Worm (Caenorhabditis elegans) whole organism, L1 larva: Measurements from ENCODE around the gene cpt-5.

Experiments
- C04F5.9 ChIP-seq: sonication (generic microtip); optimal IDR thresholded peaks from 2 replicates; lab custom pipeline; 2016; ENCODE audit warnings: missing genetic modification characterization, missing compliant biosample characterization
- C16A3.4 ChIP-seq: fragments of 150-350 bp; optimal IDR thresholded peaks from 2 replicates; lab custom pipeline; 2014; ENCODE audit warnings: missing biosample characterization, missing genetic modification characterization
- C34B4.2 ChIP-seq: sonication (generic microtip); optimal IDR thresholded peaks from 2 replicates; lab custom pipeline; 2017; ENCODE audit warnings: mild to moderate bottlenecking, missing genetic modification characterization, missing compliant biosample characterization
- Y116A8C.19 ChIP-seq: sonication (generic microtip); optimal IDR thresholded peaks from 2 replicates; lab custom pipeline; 2016; ENCODE audit warnings: missing compliant biosample characterization, missing genetic modification characterization, borderline replicate concordance
- aha-1 ChIP-seq: fragments of 150-350 bp; optimal IDR thresholded peaks from 2 replicates; lab custom pipeline; 2014; ENCODE audit warnings: missing biosample characterization, missing genetic modification characterization
- alr-1 ChIP-seq: fragments of 200-800 bp; sonication (Bioruptor generic); optimal IDR thresholded peaks from 2 replicates; lab custom pipeline; 2018; ENCODE audit warnings: borderline replicate concordance, mild to moderate bottlenecking, missing genetic modification characterization, missing compliant biosample characterization
- ama-1 ChIP-seq: fragments of 150-350 bp; optimal IDR thresholded peaks from 2 replicates; lab custom pipeline; 2014
- blmp-1 ChIP-seq: fragments of 150-350 bp; optimal IDR thresholded peaks from 2 replicates; lab custom pipeline; 2014; ENCODE audit warnings: missing biosample characterization, missing genetic modification characterization
- ceh-8 ChIP-seq: fragments of 200-800 bp; sonication (Bioruptor generic); optimal IDR thresholded peaks from 2 replicates; lab custom pipeline; 2018; ENCODE audit warnings: mild to moderate bottlenecking, missing genetic modification characterization, moderate library complexity, missing compliant biosample characterization
- ceh-82 ChIP-seq, 3 experiments: fragments of 150-350 bp in 1 of 3; sonication (generic microtip) in 2 of 3; optimal IDR thresholded peaks; 2 replicates each; lab custom pipeline; 2014 to 2017; ENCODE audit warnings: missing biosample characterization in 3 of 3, missing genetic modification characterization in 3 of 3
- ceh-88 ChIP-seq: fragments of 200-800 bp; sonication (Bioruptor generic); IDR thresholded peaks from 2 replicates; pipeline ENCODE4 v1.3.6; 2022; ENCODE audit warnings: missing genetic modification characterization, missing compliant biosample characterization
- ceh-90 ChIP-seq: sonication (generic microtip); optimal IDR thresholded peaks from 2 replicates; lab custom pipeline; 2016; ENCODE audit warnings: missing genetic modification characterization, missing compliant biosample characterization
- ces-1 ChIP-seq: fragments of 150-350 bp; optimal IDR thresholded peaks from 2 replicates; lab custom pipeline; 2014; ENCODE audit warnings: missing biosample characterization, missing genetic modification reagents, missing genetic modification characterization
- dpl-1 ChIP-seq, 3 experiments: fragments of 150-350 bp in 2 of 3; sonication (generic microtip) in 1 of 3; optimal IDR thresholded peaks; 2 replicates each; lab custom pipeline; 2014 to 2017; ENCODE audit warnings: missing biosample characterization in 3 of 3, missing genetic modification characterization in 3 of 3, missing genetic modification reagents in 3 of 3
- efl-3 ChIP-seq: fragments of 200-800 bp; sonication (Bioruptor generic); optimal IDR thresholded peaks from 2 replicates; lab custom pipeline; 2018; ENCODE audit warnings: mild to moderate bottlenecking, missing genetic modification characterization, missing compliant biosample characterization
- egl-13 ChIP-seq: sonication (generic microtip); optimal IDR thresholded peaks from 2 replicates; lab custom pipeline; 2016; ENCODE audit warnings: missing genotype, missing genetic modification reagents, missing genetic modification characterization, missing compliant biosample characterization
- egl-27 ChIP-seq, 2 experiments: fragments of 150-350 bp in 1 of 2; sonication (generic microtip); optimal IDR thresholded peaks; 3 replicates each; lab custom pipeline; 2017 to 2018; ENCODE audit warnings: missing biosample characterization in 2 of 2, missing genetic modification characterization in 2 of 2, missing genetic modification reagents in 2 of 2
- elt-2 ChIP-seq: sonication (generic microtip); optimal IDR thresholded peaks from 2 replicates; lab custom pipeline; 2016; ENCODE audit warnings: missing genetic modification characterization, mild to moderate bottlenecking, inconsistent platforms, missing compliant biosample characterization, missing genetic modification reagents
- fkh-10 ChIP-seq: sonication (generic microtip); optimal IDR thresholded peaks from 2 replicates; lab custom pipeline; 2017; ENCODE audit warnings: missing biosample characterization, missing genetic modification reagents, missing genetic modification characterization
- fkh-8 ChIP-seq: sonication (generic microtip); optimal IDR thresholded peaks from 2 replicates; lab custom pipeline; 2016; ENCODE audit warnings: mild to moderate bottlenecking, missing genetic modification characterization, missing compliant biosample characterization
- grh-1 ChIP-seq: fragments of 200-800 bp; sonication (Bioruptor generic); IDR thresholded peaks from 2 replicates; pipeline ENCODE4 v1.3.6; 2022; ENCODE audit warnings: missing genetic modification reagents, missing genetic modification characterization, missing compliant biosample characterization
- hlh-17 ChIP-seq: fragments of 200-800 bp; sonication (Bioruptor generic); optimal IDR thresholded peaks from 2 replicates; lab custom pipeline; 2018; ENCODE audit warnings: missing genetic modification characterization, mild to moderate bottlenecking, missing compliant biosample characterization, moderate library complexity, borderline replicate concordance
- hlh-4 ChIP-seq: sonication (generic microtip); optimal IDR thresholded peaks from 2 replicates; lab custom pipeline; 2016; ENCODE audit warnings: mild to moderate bottlenecking, missing genetic modification characterization, missing compliant biosample characterization
- hpl-2 ChIP-seq: fragments of 150-350 bp; optimal IDR thresholded peaks from 2 replicates; lab custom pipeline; 2014; ENCODE audit warnings: missing biosample characterization, missing genetic modification reagents, missing genetic modification characterization
- isw-1 ChIP-seq: fragments of 200-800 bp; sonication (Bioruptor generic); IDR thresholded peaks from 2 replicates; pipeline ENCODE4 v1.3.6; 2022; ENCODE audit warnings: missing genetic modification characterization, missing compliant biosample characterization
- jun-1 ChIP-seq: fragments of 150-350 bp; optimal IDR thresholded peaks from 2 replicates; lab custom pipeline; 2014; ENCODE audit warnings: missing biosample characterization, missing genetic modification reagents, missing genetic modification characterization
- lin-13 ChIP-seq: fragments of 150-350 bp; optimal IDR thresholded peaks from 2 replicates; lab custom pipeline; 2014; ENCODE audit warnings: missing biosample characterization, missing genetic modification reagents, missing genetic modification characterization
- lin-14 ChIP-seq: fragments of 200-800 bp; sonication (Bioruptor generic); optimal IDR thresholded peaks from 2 replicates; lab custom pipeline; 2018; ENCODE audit warnings: mild to moderate bottlenecking, missing genetic modification characterization, moderate library complexity, missing compliant biosample characterization
- lin-15B ChIP-seq: fragments of 150-350 bp; sonication (generic microtip); optimal IDR thresholded peaks from 3 replicates; lab custom pipeline; 2014; ENCODE audit warnings: missing biosample characterization, missing genetic modification characterization
- lin-39 ChIP-seq: fragments of 150-350 bp; optimal IDR thresholded peaks from 2 replicates; lab custom pipeline; 2014; ENCODE audit warnings: missing biosample characterization, missing genetic modification reagents, missing genetic modification characterization
- lir-3 ChIP-seq: sonication (generic microtip); optimal IDR thresholded peaks from 2 replicates; lab custom pipeline; 2016; ENCODE audit warnings: mild to moderate bottlenecking, missing genetic modification characterization, moderate library complexity, missing compliant biosample characterization; ENCODE audit not compliant: poor library complexity
- lsy-2 ChIP-seq, 2 experiments: fragments of 150-350 bp; optimal IDR thresholded peaks; 2 replicates each; lab custom pipeline; 2014; ENCODE audit warnings: missing biosample characterization in 2 of 2, missing genetic modification characterization in 2 of 2
- mdl-1 ChIP-seq, 2 experiments: fragments of 150-350 bp; optimal IDR thresholded peaks; 2 replicates each; lab custom pipeline; 2014 to 2017; ENCODE audit warnings: missing biosample characterization in 2 of 2, missing genetic modification characterization in 2 of 2, inconsistent platforms in 1 of 2
- mep-1 ChIP-seq: fragments of 150-350 bp; optimal IDR thresholded peaks from 2 replicates; lab custom pipeline; 2014; ENCODE audit warnings: missing biosample characterization, missing genetic modification characterization
- nhr-11 ChIP-seq: fragments of 150-350 bp; optimal IDR thresholded peaks from 2 replicates; lab custom pipeline; 2014; ENCODE audit warnings: missing biosample characterization, missing genetic modification characterization
- nhr-12 ChIP-seq: sonication (generic microtip); optimal IDR thresholded peaks from 2 replicates; lab custom pipeline; 2017; ENCODE audit warnings: missing biosample characterization, missing genetic modification characterization
- nhr-20 ChIP-seq: sonication (generic microtip); optimal IDR thresholded peaks from 2 replicates; lab custom pipeline; 2016; ENCODE audit warnings: mild to moderate bottlenecking, missing genetic modification characterization, missing compliant biosample characterization
- nhr-237 ChIP-seq: fragments of 150-350 bp; optimal IDR thresholded peaks from 2 replicates; lab custom pipeline; 2014; ENCODE audit warnings: missing biosample characterization, missing genetic modification characterization
- nhr-28 ChIP-seq: fragments of 150-350 bp; optimal IDR thresholded peaks from 2 replicates; lab custom pipeline; 2014; ENCODE audit warnings: missing biosample characterization, missing genetic modification characterization
- nhr-71 ChIP-seq: sonication (generic microtip); optimal IDR thresholded peaks from 2 replicates; lab custom pipeline; 2016; ENCODE audit warnings: mild to moderate bottlenecking, missing genetic modification characterization, moderate library complexity, missing compliant biosample characterization
- pax-3 ChIP-seq: fragments of 200-800 bp; sonication (Bioruptor generic); optimal IDR thresholded peaks from 2 replicates; lab custom pipeline; 2018; ENCODE audit warnings: mild to moderate bottlenecking, missing genetic modification characterization, moderate library complexity, missing compliant biosample characterization
- pqm-1 ChIP-seq: sonication (generic microtip); optimal IDR thresholded peaks from 3 replicates; lab custom pipeline; 2017; ENCODE audit warnings: missing biosample characterization, missing genetic modification characterization
- rnt-1 ChIP-seq: sonication (generic microtip); optimal IDR thresholded peaks from 2 replicates; lab custom pipeline; 2016; ENCODE audit warnings: mild to moderate bottlenecking, missing genetic modification characterization, moderate library complexity, missing compliant biosample characterization
- snpc-4 ChIP-seq: fragments of 150-350 bp; optimal IDR thresholded peaks from 2 replicates; lab custom pipeline; 2014; ENCODE audit warnings: missing biosample characterization, missing genetic modification characterization
- snu-23 ChIP-seq: sonication (generic microtip); optimal IDR thresholded peaks from 2 replicates; lab custom pipeline; 2016; ENCODE audit warnings: missing genetic modification characterization, missing compliant biosample characterization
- sptf-1 ChIP-seq: fragments of 150-350 bp; optimal IDR thresholded peaks from 2 replicates; lab custom pipeline; 2014; ENCODE audit warnings: missing biosample characterization, missing genetic modification characterization
- sup-37 ChIP-seq: fragments of 200-800 bp; sonication (Bioruptor generic); optimal IDR thresholded peaks from 2 replicates; lab custom pipeline; 2018; ENCODE audit warnings: mild to moderate bottlenecking, missing genetic modification characterization, missing compliant biosample characterization
- tbx-2 ChIP-seq: sonication (generic microtip); optimal IDR thresholded peaks from 2 replicates; lab custom pipeline; 2016; ENCODE audit warnings: missing genetic modification characterization, missing compliant biosample characterization
- unc-130 ChIP-seq: fragments of 150-350 bp; optimal IDR thresholded peaks from 2 replicates; lab custom pipeline; 2017; ENCODE audit warnings: missing biosample characterization, missing genetic modification characterization, inconsistent platforms
- unc-62 ChIP-seq: fragments of 150-350 bp; optimal IDR thresholded peaks from 2 replicates; lab custom pipeline; 2014; ENCODE audit warnings: missing biosample characterization, missing genetic modification reagents, missing genetic modification characterization
- xbp-1 ChIP-seq: sonication (generic microtip); optimal IDR thresholded peaks from 2 replicates; lab custom pipeline; 2016; ENCODE audit warnings: missing genetic modification characterization, missing compliant biosample characterization
- ztf-11 ChIP-seq, 2 experiments: sonication (generic microtip); optimal IDR thresholded peaks; 2 replicates each; lab custom pipeline; 2016 to 2017; ENCODE audit warnings: missing genetic modification characterization in 2 of 2, missing biosample characterization in 1 of 2, missing compliant biosample characterization in 1 of 2
- ztf-4 ChIP-seq: fragments of 150-350 bp; optimal IDR thresholded peaks from 2 replicates; lab custom pipeline; 2014; ENCODE audit warnings: missing biosample characterization, missing genetic modification characterization

The cpt-5 gene

DNA sequence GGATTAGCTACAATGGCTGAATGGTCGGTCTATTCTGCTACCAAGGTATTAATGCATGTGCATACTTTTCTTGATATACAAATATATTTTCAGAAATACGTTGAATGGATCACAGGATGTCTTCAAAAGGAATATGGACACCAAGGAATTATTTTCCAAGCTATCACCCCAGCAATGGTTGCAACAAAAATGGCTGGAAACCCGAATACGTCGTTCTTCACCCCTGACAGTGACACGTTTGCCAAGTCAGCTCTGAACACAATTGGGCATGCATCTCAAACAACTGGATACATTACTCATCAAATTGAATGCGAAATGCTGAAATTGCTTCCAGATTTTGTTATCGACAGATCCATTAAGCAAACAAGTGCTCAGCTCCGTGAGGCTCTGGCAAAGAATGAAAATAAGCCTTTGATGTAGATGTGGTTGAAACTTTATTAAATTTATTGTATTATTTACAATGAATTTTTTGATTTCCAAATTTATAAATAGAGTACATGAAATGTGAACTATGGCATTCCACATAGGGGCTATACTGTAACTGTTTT, 34.6 kb downstream of the cpt-5 start (continued):
- TF ChIP-seq lsy-2 (tag; optimal IDR thresholded peaks at IDR 0.05; lab: Kevin White, UChicago): peak in 1 of 2 experiments; percentile 45
- no peak for TF ChIP-seq ceh-82 (tag; optimal IDR thresholded peaks at IDR 0.05; lab: Kevin White, UChicago)
- TF ChIP-seq nhr-237 (tag; lab: Kevin White, UChicago): no peak
- no peak for TF ChIP-seq egl-27 (tag; optimal IDR thresholded peaks at IDR 0.05; lab: Kevin White, UChicago)
- TF ChIP-seq egl-13 (tag; lab: Kevin White, UChicago): no peak
- no peak for TF ChIP-seq unc-62 (GFP tag; lab: Kevin White, UChicago)
- no peak for TF ChIP-seq C04F5.9 (tag; lab: Kevin White, UChicago)
- no peak for TF ChIP-seq ztf-11 (tag; optimal IDR thresholded peaks at IDR 0.05; lab: Kevin White, UChicago)
- no peak for TF ChIP-seq hlh-4 (tag; lab: Kevin White, UChicago)
- no peak for TF ChIP-seq xbp-1 (tag; lab: Kevin White, UChicago)
- TF ChIP-seq grh-1 (GFP tag; lab: Robert Waterston, UW): no peak
- TF ChIP-seq snu-23 (GFP tag; lab: Kevin White, UChicago): peak; percentile 11
- TF ChIP-seq nhr-20 (tag; lab: Kevin White, UChicago): peak; percentile 7
- TF ChIP-seq ceh-88 (GFP tag; lab: Robert Waterston, UW): no peak
- TF ChIP-seq nhr-11 (tag; lab: Kevin White, UChicago): no peak
- TF ChIP-seq mdl-1 (tag; optimal IDR thresholded peaks at IDR 0.05; lab: Kevin White, UChicago): no peak
- no peak for TF ChIP-seq lin-14
- no peak for TF ChIP-seq snpc-4 (tag; lab: Kevin White, UChicago)
- no peak for TF ChIP-seq elt-2 (tag; lab: Kevin White, UChicago)
- TF ChIP-seq Y116A8C.19 (tag; lab: Kevin White, UChicago): no peak
- no peak for TF ChIP-seq lin-39 (tag; lab: Kevin White, UChicago)
- TF ChIP-seq C16A3.4 (tag; lab: Kevin White, UChicago): peak; percentile 41
- peak; percentile 47 for TF ChIP-seq lir-3 (tag; lab: Kevin White, UChicago)
- no peak for TF ChIP-seq hlh-17 (GFP tag; lab: Kevin White, UChicago)
- TF ChIP-seq sup-37 (GFP tag; lab: Kevin White, UChicago): no peak
- no peak for TF ChIP-seq fkh-10
- no peak for TF ChIP-seq nhr-28 (tag; lab: Kevin White, UChicago)
- no peak for TF ChIP-seq nhr-12 (tag; lab: Kevin White, UChicago)
- TF ChIP-seq pax-3: peak; percentile 82
- TF ChIP-seq fkh-8 (tag; lab: Kevin White, UChicago): no peak
- TF ChIP-seq blmp-1: no peak
- no peak for TF ChIP-seq alr-1 (tag; lab: Kevin White, UChicago)
- no peak for TF ChIP-seq pqm-1
- peak in 1 of 3 experiments; percentile 6 for TF ChIP-seq dpl-1 (GFP tag; optimal IDR thresholded peaks at IDR 0.05; lab: Kevin White, UChicago)
- no peak for TF ChIP-seq ceh-8
- peak; percentile 8 for TF ChIP-seq rnt-1 (tag; lab: Kevin White, UChicago)
- TF ChIP-seq ces-1: no peak
- TF ChIP-seq unc-130: no peak
- TF ChIP-seq aha-1 (tag; lab: Kevin White, UChicago): no peak
- peak; percentile 23 for TF ChIP-seq hpl-2
- TF ChIP-seq ceh-90 (tag; lab: Kevin White, UChicago): no peak
- no peak for TF ChIP-seq ztf-4 (tag; lab: Kevin White, UChicago)
- no peak for TF ChIP-seq jun-1 (tag; lab: Kevin White, UChicago)
- no peak for TF ChIP-seq mep-1
- peak; percentile 38 for TF ChIP-seq nhr-71 (tag; lab: Kevin White, UChicago)
- TF ChIP-seq efl-3 (GFP tag; lab: Kevin White, UChicago): no peak
- no peak for TF ChIP-seq isw-1 (GFP tag; lab: Robert Waterston, UW)
- TF ChIP-seq lin-13 (GFP tag; lab: Kevin White, UChicago): no peak
- no peak for TF ChIP-seq sptf-1 (tag; lab: Kevin White, UChicago)
- TF ChIP-seq tbx-2 (tag; lab: Kevin White, UChicago): no peak
- TF ChIP-seq C34B4.2 (tag; lab: Kevin White, UChicago): no peak
- TF ChIP-seq lin-15B (tag; lab: Kevin White, UChicago): no peak
- TF ChIP-seq ama-1 (lab: Kevin White, UChicago): peak; percentile 96
